Worm (Caenorhabditis elegans) whole organism, mixed stage, embryonic: Measurements from ENCODE around the gene obr-1.

Experiments
- lin-32 ChIP-seq: fragments of 200-800 bp; sonication (Bioruptor generic); optimal IDR thresholded peaks from 2 replicates; lab custom pipeline; 2018; ENCODE audit warnings: mild to moderate bottlenecking, missing genetic modification characterization, missing compliant biosample characterization
- lsy-2 ChIP-seq: fragments of 150-350 bp; optimal IDR thresholded peaks from 2 replicates; lab custom pipeline; 2014; ENCODE audit warnings: missing biosample characterization, missing genetic modification characterization
- unc-120 ChIP-seq: sonication (generic microtip); optimal IDR thresholded peaks from 2 replicates; lab custom pipeline; 2017; ENCODE audit warnings: missing genetic modification characterization, missing compliant biosample characterization; ENCODE audit not compliant: poor library complexity, severe bottlenecking

- no peak for TF ChIP-seq unc-120 (tag; lab: Kevin White, UChicago)
- TF ChIP-seq lsy-2: no peak
- no peak for TF ChIP-seq lin-32 (GFP tag; lab: Kevin White, UChicago)
Measured at ce11 chrIII:11262089-11262488, 8.6 kb downstream of the obr-1 start.
